Fruit fly (Drosophila melanogaster) whole organism, wandering third instar larva: ENCODE measurements around the gene Sf3b2.

Experiments
- Abd-B ChIP-seq: fragments of >200 bp; optimal IDR thresholded peaks from 2 replicates; lab custom pipeline; 2017; ENCODE audit warnings: missing biosample characterization, missing genetic modification characterization
- CG32264 ChIP-seq: fragments of 200-800 bp; sonication (Bioruptor generic); optimal IDR thresholded peaks from 2 replicates; lab custom pipeline; 2016; ENCODE audit warnings: missing biosample characterization, missing genetic modification characterization
- CG9705 ChIP-seq: fragments of 200-800 bp; sonication (Bioruptor generic); optimal IDR thresholded peaks from 2 replicates; lab custom pipeline; 2018; ENCODE audit warnings: missing biosample characterization, mild to moderate bottlenecking, missing genetic modification characterization
- Dfd ChIP-seq: fragments of >200 bp; optimal IDR thresholded peaks from 2 replicates; lab custom pipeline; 2017; ENCODE audit warnings: missing biosample characterization, missing genetic modification characterization
- Dif ChIP-seq: fragments of 200-275, 200-300 bp; sonication (Bioruptor generic); optimal IDR thresholded peaks from 2 replicates; lab custom pipeline; 2018; ENCODE audit warnings: missing biosample characterization, missing genetic modification characterization; ENCODE audit not compliant: partially characterized antibody
- GATAd ChIP-seq: sonication (Bioruptor generic); optimal IDR thresholded peaks from 2 replicates; lab custom pipeline; 2016; ENCODE audit warnings: missing biosample characterization, missing genetic modification characterization
- HLH106 ChIP-seq: fragments of 200-800 bp; optimal IDR thresholded peaks from 3 replicates; lab custom pipeline; 2019; ENCODE audit warnings: missing biosample characterization, mild to moderate bottlenecking, missing genetic modification characterization, moderate library complexity
- Hnf4 ChIP-seq: fragments of 200-800 bp; sonication (Bioruptor generic); optimal IDR thresholded peaks from 2 replicates; lab custom pipeline; 2016; ENCODE audit warnings: missing biosample characterization, mild to moderate bottlenecking, missing genetic modification characterization
- Hr78 ChIP-seq: fragments of >200 bp; optimal IDR thresholded peaks from 2 replicates; lab custom pipeline; 2017; ENCODE audit warnings: missing biosample characterization, missing genetic modification characterization
- Hr83 ChIP-seq: fragments of 200-300 bp; sonication (Bioruptor generic); optimal IDR thresholded peaks from 2 replicates; lab custom pipeline; 2016; ENCODE audit warnings: missing biosample characterization, mild to moderate bottlenecking, missing genetic modification characterization, moderate library complexity; ENCODE audit not compliant: poor library complexity, severe bottlenecking
- Mio ChIP-seq: sonication (Bioruptor generic); optimal IDR thresholded peaks from 2 replicates; lab custom pipeline; 2016; ENCODE audit warnings: missing biosample characterization, missing genetic modification characterization
- Myc ChIP-seq: fragments of >200 bp; optimal IDR thresholded peaks from 2 replicates; lab custom pipeline; 2017
- N ChIP-seq: fragments of >200 bp; optimal IDR thresholded peaks from 2 replicates; lab custom pipeline; 2018; ENCODE audit warnings: missing biosample characterization, missing external identifiers, missing genetic modification characterization
- Rel ChIP-seq, 2 experiments: fragments of 200-800 bp; sonication (Bioruptor generic) in 1 of 2; optimal IDR thresholded peaks; 2 replicates in 1 of 2; 3 replicates in 1 of 2; lab custom pipeline; 2016 to 2019; ENCODE audit warnings: mild to moderate bottlenecking in 2 of 2, missing biosample characterization in 2 of 2, missing genetic modification characterization in 2 of 2, moderate library complexity in 1 of 2
- Sp1 ChIP-seq: fragments of 200-800 bp; sonication (Bioruptor generic); optimal IDR thresholded peaks from 3 replicates; lab custom pipeline; 2019; ENCODE audit warnings: missing biosample characterization, mild to moderate bottlenecking, missing genetic modification characterization, moderate library complexity
- Vsx2 ChIP-seq: fragments of 200-300, 225-300 bp; sonication (Bioruptor generic); optimal IDR thresholded peaks from 2 replicates; lab custom pipeline; 2018; ENCODE audit warnings: missing biosample characterization, missing genetic modification characterization; ENCODE audit not compliant: partially characterized antibody
- br ChIP-seq: fragments of 200-800 bp; sonication (Bioruptor generic); optimal IDR thresholded peaks from 2 replicates; lab custom pipeline; 2016; ENCODE audit warnings: missing biosample characterization, missing genetic modification characterization
- brk ChIP-seq: fragments of 200-800 bp; sonication (Bioruptor generic); optimal IDR thresholded peaks from 2 replicates; lab custom pipeline; 2016; ENCODE audit warnings: missing biosample characterization, mild to moderate bottlenecking, missing genetic modification characterization
- dl ChIP-seq, 2 experiments: fragments of 175-275, 200-275 bp in 1 of 2; fragments of 200-275 bp in 1 of 2; sonication (Bioruptor generic); optimal IDR thresholded peaks; lab custom pipeline; 2018; ENCODE audit warnings: mild to moderate bottlenecking in 2 of 2, missing biosample characterization in 2 of 2, missing genetic modification characterization in 2 of 2, moderate library complexity in 2 of 2; ENCODE audit not compliant: partially characterized antibody in 2 of 2, insufficient read depth in 1 of 2
- dmrt93B ChIP-seq: fragments of 200-800 bp; sonication (Bioruptor generic); optimal IDR thresholded peaks from 2 replicates; lab custom pipeline; 2018; ENCODE audit warnings: missing biosample characterization, mild to moderate bottlenecking, missing genetic modification characterization
- dsf ChIP-seq: sonication (Bioruptor generic); optimal IDR thresholded peaks from 2 replicates; lab custom pipeline; 2016; ENCODE audit warnings: missing biosample characterization, missing genetic modification characterization, borderline replicate concordance
- ey ChIP-seq: fragments of 200-800 bp; sonication (Bioruptor generic); optimal IDR thresholded peaks from 2 replicates; lab custom pipeline; 2016; ENCODE audit warnings: missing biosample characterization, missing genetic modification characterization
- foxo ChIP-seq, 2 experiments: fragments of 200-800 bp; sonication (Bioruptor generic); optimal IDR thresholded peaks; 2 replicates in 1 of 2; 3 replicates in 1 of 2; lab custom pipeline; 2016 to 2017; ENCODE audit warnings: missing biosample characterization in 2 of 2, missing genetic modification characterization in 2 of 2
- fru ChIP-seq: fragments of 200-800 bp; sonication (Bioruptor generic); optimal IDR thresholded peaks from 3 replicates; lab custom pipeline; 2016; ENCODE audit warnings: missing biosample characterization, mild to moderate bottlenecking, missing genetic modification characterization
- jim ChIP-seq: fragments of 175-275, 200-325 bp; sonication (Bioruptor generic); optimal IDR thresholded peaks from 2 replicates; lab custom pipeline; 2016; ENCODE audit warnings: missing biosample characterization, mild to moderate bottlenecking, missing genetic modification characterization
- lola ChIP-seq: fragments of >200 bp; optimal IDR thresholded peaks from 2 replicates; lab custom pipeline; 2017; ENCODE audit warnings: missing biosample characterization, missing genetic modification characterization
- pan ChIP-seq: fragments of >200 bp; optimal IDR thresholded peaks from 2 replicates; lab custom pipeline; 2017
- psq ChIP-seq: fragments of 200-800 bp; sonication (Bioruptor generic); optimal IDR thresholded peaks from 3 replicates; lab custom pipeline; 2017; ENCODE audit warnings: missing biosample characterization, mild to moderate bottlenecking, missing genetic modification characterization, moderate library complexity
- rgr ChIP-seq: fragments of 200-800 bp; sonication (Bioruptor generic); optimal IDR thresholded peaks from 3 replicates; lab custom pipeline; 2016; ENCODE audit warnings: missing biosample characterization, mild to moderate bottlenecking, missing genetic modification characterization
- sage ChIP-seq: fragments of 200-800 bp; sonication (Bioruptor generic); optimal IDR thresholded peaks from 2 replicates; lab custom pipeline; 2016; ENCODE audit warnings: missing biosample characterization, mild to moderate bottlenecking, missing genetic modification characterization
- sv ChIP-seq: fragments of 200-800 bp; sonication (Bioruptor generic); optimal IDR thresholded peaks from 3 replicates; lab custom pipeline; 2016; ENCODE audit warnings: missing biosample characterization, missing genetic modification characterization
- tai ChIP-seq: sonication (Bioruptor generic); optimal IDR thresholded peaks from 2 replicates; lab custom pipeline; 2016; ENCODE audit warnings: missing biosample characterization, missing genetic modification characterization
- usp ChIP-seq: fragments of >200 bp; optimal IDR thresholded peaks from 2 replicates; lab custom pipeline; 2017; ENCODE audit warnings: missing biosample characterization, missing genetic modification characterization
- woc ChIP-seq: sonication (Bioruptor generic); optimal IDR thresholded peaks from 2 replicates; lab custom pipeline; 2016; ENCODE audit warnings: missing biosample characterization, mild to moderate bottlenecking, missing genetic modification characterization

Sf3b2 gene

dm6 chr2L:2993702-2994101 is 35.3 kb downstream of the Sf3b2 start:
- TF ChIP-seq Myc (lab: Kevin White, UChicago), result no peak
- TF ChIP-seq CG9705 (GFP tag; lab: Kevin White, UChicago), result no peak
- no peak for TF ChIP-seq foxo (GFP tag; optimal IDR thresholded peaks at IDR 0.05; lab: Kevin White, UChicago)

DNA sequence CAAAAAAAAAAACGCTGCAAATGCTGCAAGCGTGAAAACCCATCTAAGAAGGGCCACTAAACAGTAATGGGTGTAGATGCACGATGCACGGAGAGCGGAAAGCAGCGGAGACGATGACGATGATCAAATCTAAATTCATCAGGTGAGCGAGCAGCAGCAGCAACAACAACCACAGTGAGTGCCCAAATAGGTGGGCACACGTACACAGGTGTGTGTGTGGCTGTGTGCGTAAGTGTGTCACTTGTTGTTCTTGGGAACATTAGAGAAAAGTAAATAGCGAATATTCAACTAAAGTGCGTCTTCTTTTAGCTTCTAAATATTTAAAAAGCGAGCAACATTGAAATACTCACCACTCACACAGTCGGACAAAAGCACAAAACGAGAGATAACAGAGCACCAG is 35.7 kb downstream of the Sf3b2 start:
- TF ChIP-seq br (GFP tag; lab: Kevin White, UChicago), result no peak
- TF ChIP-seq GATAd (GFP tag; lab: Kevin White, UChicago), result no peak
- TF ChIP-seq CG32264 (GFP tag; lab: Kevin White, UChicago), result no peak
- TF ChIP-seq Hr83, result no peak
- no peak for TF ChIP-seq usp (GFP tag; lab: Kevin White, UChicago)
- TF ChIP-seq woc (GFP tag; lab: Kevin White, UChicago), result no peak
- TF ChIP-seq fru (GFP tag; lab: Kevin White, UChicago), result no peak
- no peak for TF ChIP-seq brk (GFP tag; lab: Kevin White, UChicago)
- no peak for TF ChIP-seq pan
- TF ChIP-seq Vsx2 (GFP tag; lab: Kevin White, UChicago), result no peak
- no peak for TF ChIP-seq HLH106 (tag; lab: Kevin White, UChicago)
- TF ChIP-seq psq (GFP tag; lab: Kevin White, UChicago), result no peak
- no peak for TF ChIP-seq Hr78
- no peak for TF ChIP-seq tai (GFP tag; lab: Kevin White, UChicago)
- no peak for TF ChIP-seq ey (GFP tag; lab: Kevin White, UChicago)

- peak; percentile 2 for TF ChIP-seq sv (GFP tag; lab: Kevin White, UChicago)
- no peak for TF ChIP-seq Mio (GFP tag; lab: Kevin White, UChicago)
- TF ChIP-seq usp (GFP tag; lab: Kevin White, UChicago), result no peak
- TF ChIP-seq CG32264 (GFP tag; lab: Kevin White, UChicago), result no peak
- no peak for TF ChIP-seq Vsx2 (GFP tag; lab: Kevin White, UChicago)
- peak; percentile 1 for TF ChIP-seq CG9705 (GFP tag; lab: Kevin White, UChicago)
- no peak for TF ChIP-seq woc (GFP tag; lab: Kevin White, UChicago)
- TF ChIP-seq Hnf4 (GFP tag; lab: Kevin White, UChicago), result no peak
- no peak for TF ChIP-seq N
- TF ChIP-seq foxo (GFP tag; optimal IDR thresholded peaks at IDR 0.05; lab: Kevin White, UChicago), result no peak
- TF ChIP-seq dmrt93B (GFP tag; lab: Kevin White, UChicago), result no peak
- no peak for TF ChIP-seq GATAd (GFP tag; lab: Kevin White, UChicago)
- peak; percentile 16 for TF ChIP-seq Myc (lab: Kevin White, UChicago)
- TF ChIP-seq HLH106 (tag; lab: Kevin White, UChicago), result no peak
- TF ChIP-seq psq (GFP tag; lab: Kevin White, UChicago), result no peak
- no peak for TF ChIP-seq Sp1 (GFP tag; lab: Kevin White, UChicago)
- TF ChIP-seq br (GFP tag; lab: Kevin White, UChicago), result no peak
- no peak for TF ChIP-seq sage (GFP tag; lab: Kevin White, UChicago)
- TF ChIP-seq dsf (GFP tag; lab: Kevin White, UChicago), result no peak
- TF ChIP-seq pan, result no peak
- TF ChIP-seq jim (GFP tag; lab: Kevin White, UChicago), result no peak
- TF ChIP-seq Rel (GFP tag; optimal IDR thresholded peaks at IDR 0.05; lab: Kevin White, UChicago), result no peak
- peak; percentile 2 for TF ChIP-seq Rel (tag; optimal IDR thresholded peaks at IDR 0.05; lab: Kevin White, UChicago)
- TF ChIP-seq lola (GFP tag; lab: Kevin White, UChicago), result no peak
- TF ChIP-seq Dfd (GFP tag; lab: Kevin White, UChicago), result no peak
- no peak for TF ChIP-seq rgr (GFP tag; lab: Kevin White, UChicago)
- no peak for TF ChIP-seq brk (GFP tag; lab: Kevin White, UChicago)
- TF ChIP-seq Dif (GFP tag; lab: Kevin White, UChicago), result no peak
- TF ChIP-seq Abd-B (GFP tag; lab: Kevin White, UChicago), result no peak
- no peak for TF ChIP-seq Hr83
- TF ChIP-seq ey (GFP tag; lab: Kevin White, UChicago), result no peak
- no peak for TF ChIP-seq dl (GFP tag; optimal IDR thresholded peaks at IDR 0.05; lab: Kevin White, UChicago; ENCODE audit: insufficient read depth in 1 of 2, partially characterized antibody in 2 of 2)
Observed at dm6 chr2L:2992664-2993174, 36.2 kb downstream of the Sf3b2 start, which contains the start of the genes okr and CG3558. okr (minus strand) TSS chr2L:2992759. CG3558 (plus strand) TSS chr2L:2992870.
